Worm (Caenorhabditis elegans): ENCODE data around the gene K03H6.5.

The K03H6.5 gene

ce11 chrIV:1496017-1496678 is 40.1 kb downstream of the K03H6.5 start, which contains the start of gene npp-20 (continued):
- peak; percentile 52 for TF ChIP-seq C16A3.4 (tag; optimal IDR thresholded peaks at IDR 0.05)
- no peak for TF ChIP-seq ceh-8 (GFP tag; optimal IDR thresholded peaks at IDR 0.05)
- TF ChIP-seq nhr-12 (tag; optimal IDR thresholded peaks at IDR 0.05) = no peak
- TF ChIP-seq elt-2 (tag; optimal IDR thresholded peaks at IDR 0.05) = no peak
- TF ChIP-seq pax-3 (tag; optimal IDR thresholded peaks at IDR 0.05) = no peak
- no peak for TF ChIP-seq unc-98 (GFP tag; IDR thresholded peaks at IDR 0.05)
- no peak for TF ChIP-seq rnt-1 (tag; optimal IDR thresholded peaks at IDR 0.05)
- TF ChIP-seq tlp-1 (tag; optimal IDR thresholded peaks at IDR 0.05) = no peak
- TF ChIP-seq irx-1 (tag; optimal IDR thresholded peaks at IDR 0.05) = peak; percentile 78
- TF ChIP-seq nhr-47 (tag; optimal IDR thresholded peaks at IDR 0.05) = peak; percentile 83
- TF ChIP-seq ama-1 (optimal IDR thresholded peaks at IDR 0.05) = no peak
- TF ChIP-seq fkh-4 (tag; optimal IDR thresholded peaks at IDR 0.05; ENCODE audit: borderline replicate concordance) = no peak
- no peak for TF ChIP-seq ets-5 (GFP tag; IDR thresholded peaks at IDR 0.05)
- no peak for TF ChIP-seq nhr-237 (tag; optimal IDR thresholded peaks at IDR 0.05)
- no peak for TF ChIP-seq fos-1 (tag; optimal IDR thresholded peaks at IDR 0.05)
- TF ChIP-seq nhr-77 (tag; optimal IDR thresholded peaks at IDR 0.05) = no peak
- peak in 1 of 2 experiments; percentile 72 for TF ChIP-seq mdl-1 (tag; optimal IDR thresholded peaks at IDR 0.05)
- no peak for TF ChIP-seq vab-15 (tag; optimal IDR thresholded peaks at IDR 0.05)
- TF ChIP-seq lin-35 (GFP tag; optimal IDR thresholded peaks at IDR 0.05) = peak; percentile 72 to 76
- TF ChIP-seq nhr-20 (tag; optimal IDR thresholded peaks at IDR 0.05) = peak; percentile 56
- no peak for TF ChIP-seq mab-9 (GFP tag; IDR thresholded peaks at IDR 0.05)
- TF ChIP-seq zag-1 (tag; optimal IDR thresholded peaks at IDR 0.05) = no peak
- no peak for TF ChIP-seq efl-3 (GFP tag; optimal IDR thresholded peaks at IDR 0.05)
- peak; percentile 38 for TF ChIP-seq snpc-4 (tag; optimal IDR thresholded peaks at IDR 0.05)
- peak; percentile 84 for TF ChIP-seq lin-39 (tag; optimal IDR thresholded peaks at IDR 0.05)
- no peak for TF ChIP-seq hlh-17 (GFP tag; optimal IDR thresholded peaks at IDR 0.05; ENCODE audit: borderline replicate concordance)
- TF ChIP-seq ceh-63 (GFP tag; optimal IDR thresholded peaks at IDR 0.05) = no peak
- TF ChIP-seq sup-37 (GFP tag; optimal IDR thresholded peaks at IDR 0.05) = no peak
- no peak for TF ChIP-seq C04F5.9 (tag; optimal IDR thresholded peaks at IDR 0.05)
- TF ChIP-seq nhr-19 (GFP tag; conservative IDR thresholded peaks at IDR 0.05) = peak; percentile 54
- no peak for TF ChIP-seq lir-3 (tag; optimal IDR thresholded peaks at IDR 0.05; ENCODE audit: poor library complexity)
- TF ChIP-seq tbx-2 (tag; optimal IDR thresholded peaks at IDR 0.05) = peak; percentile 54
- no peak for TF ChIP-seq C34B4.2 (tag; optimal IDR thresholded peaks at IDR 0.05)
- TF ChIP-seq hlh-4 (tag; optimal IDR thresholded peaks at IDR 0.05) = no peak
- no peak for TF ChIP-seq lin-15B (tag; optimal IDR thresholded peaks at IDR 0.05)
- peak; percentile 36 for TF ChIP-seq unc-86 (tag; optimal IDR thresholded peaks at IDR 0.05)
- no peak for TF ChIP-seq aha-1 (tag; optimal IDR thresholded peaks at IDR 0.05)

ce11 chrIV:1484968-1485474 is 51.2 kb downstream of the K03H6.5 start, which contains the start of gene Y77E11A.16:
Y77E11A.16 (plus strand) TSS chrIV:1485424.
- TF ChIP-seq nhr-71 (tag; optimal IDR thresholded peaks at IDR 0.05) (peak; percentile 57), ceh-63 (GFP tag; optimal IDR thresholded peaks at IDR 0.05) (no peak), lin-14 (GFP tag; optimal IDR thresholded peaks at IDR 0.05) (peak; percentile 61), nhr-47 (tag; optimal IDR thresholded peaks at IDR 0.05) (peak; percentile 37), swsn-7 (tag; optimal IDR thresholded peaks at IDR 0.05) (no peak), fkh-8 (tag; optimal IDR thresholded peaks at IDR 0.05) (peak; percentile 17), fkh-10 (GFP tag; optimal IDR thresholded peaks at IDR 0.05) (no peak)

Data from whole organism, L1 larva.